Worm (Caenorhabditis elegans) whole organism, L1 larva: ENCODE results near the gene cdd-2.

Experiments
- ama-1 ChIP-seq: fragments of 150-350 bp; optimal IDR thresholded peaks from 2 replicates; lab custom pipeline; 2014
- ceh-90 ChIP-seq: sonication (generic microtip); optimal IDR thresholded peaks from 2 replicates; lab custom pipeline; 2016; ENCODE audit warnings: missing genetic modification characterization, missing compliant biosample characterization
- ces-1 ChIP-seq: fragments of 150-350 bp; optimal IDR thresholded peaks from 2 replicates; lab custom pipeline; 2014; ENCODE audit warnings: missing biosample characterization, missing genetic modification reagents, missing genetic modification characterization
- dsc-1 ChIP-seq: sonication (generic microtip); optimal IDR thresholded peaks from 2 replicates; lab custom pipeline; 2016; ENCODE audit warnings: mild to moderate bottlenecking, missing genetic modification characterization, missing compliant biosample characterization
- egl-27 ChIP-seq, 2 experiments: fragments of 150-350 bp in 1 of 2; sonication (generic microtip); optimal IDR thresholded peaks; 3 replicates each; lab custom pipeline; 2017 to 2018; ENCODE audit warnings: missing biosample characterization in 2 of 2, missing genetic modification characterization in 2 of 2, missing genetic modification reagents in 2 of 2
- lin-13 ChIP-seq: fragments of 150-350 bp; optimal IDR thresholded peaks from 2 replicates; lab custom pipeline; 2014; ENCODE audit warnings: missing biosample characterization, missing genetic modification reagents, missing genetic modification characterization
- mdl-1 ChIP-seq, 2 experiments: fragments of 150-350 bp; optimal IDR thresholded peaks; 2 replicates each; lab custom pipeline; 2014 to 2017; ENCODE audit warnings: missing biosample characterization in 2 of 2, missing genetic modification characterization in 2 of 2, inconsistent platforms in 1 of 2
- nhr-76 ChIP-seq: sonication (generic microtip); optimal IDR thresholded peaks from 2 replicates; lab custom pipeline; 2017; ENCODE audit warnings: missing biosample characterization, missing genetic modification characterization
- nhr-77 ChIP-seq: fragments of 150-350 bp; optimal IDR thresholded peaks from 2 replicates; lab custom pipeline; 2014; ENCODE audit warnings: missing biosample characterization, missing genetic modification characterization

- no peak for TF ChIP-seq lin-13 (GFP tag; lab: Kevin White, UChicago)
- no peak for TF ChIP-seq ama-1 (lab: Kevin White, UChicago)
- TF ChIP-seq nhr-77 (tag; lab: Kevin White, UChicago) = no peak
- TF ChIP-seq nhr-76 = no peak
- TF ChIP-seq ces-1 (GFP tag; lab: Kevin White, UChicago) = no peak
- TF ChIP-seq ceh-90 (tag; lab: Kevin White, UChicago) = no peak
- no peak for TF ChIP-seq egl-27 (tag; optimal IDR thresholded peaks at IDR 0.05; lab: Kevin White, UChicago)
- TF ChIP-seq mdl-1 (tag; optimal IDR thresholded peaks at IDR 0.05; lab: Kevin White, UChicago) = no peak
- TF ChIP-seq dsc-1 (tag; lab: Kevin White, UChicago) = no peak
Measured at ce11 chrIV:7542485-7543001, 5.2 kb downstream of the cdd-2 start, which contains the start of gene R05G6.10.
